Fruit fly (Drosophila melanogaster) whole organism, embryonic: Measurements from ENCODE around the gene Cpr5C.

Source experiments
- Atf-2 ChIP-seq: fragments of 200-800 bp; sonication (Bioruptor generic); optimal IDR thresholded peaks from 2 replicates; lab custom pipeline; 2016; ENCODE audit warnings: missing biosample characterization, missing genetic modification characterization
- CG10147 ChIP-seq: fragments of 200-800 bp; sonication (Bioruptor generic); optimal IDR thresholded peaks from 2 replicates; lab custom pipeline; 2019; ENCODE audit warnings: missing biosample characterization, mild to moderate bottlenecking, missing genetic modification characterization, moderate library complexity
- CG10366 ChIP-seq: fragments of 200-800 bp; sonication (Bioruptor generic); IDR thresholded peaks from 2 replicates; pipeline ENCODE4 v1.3.6; 2022; ENCODE audit warnings: missing biosample characterization, missing genetic modification characterization
- CG10462 ChIP-seq: fragments of 200-800 bp; sonication (Bioruptor generic); optimal IDR thresholded peaks from 2 replicates; lab custom pipeline; 2016; ENCODE audit warnings: missing biosample characterization, missing genetic modification characterization
- CG11504 ChIP-seq: fragments of 200-800 bp; sonication (Bioruptor generic); optimal IDR thresholded peaks from 3 replicates; lab custom pipeline; 2019; ENCODE audit warnings: missing biosample characterization, mild to moderate bottlenecking, missing genetic modification characterization, moderate library complexity
- CG13296 ChIP-seq: fragments of 200-800 bp; sonication (Bioruptor generic); optimal IDR thresholded peaks from 3 replicates; lab custom pipeline; 2018; ENCODE audit warnings: missing biosample characterization, mild to moderate bottlenecking, missing genetic modification characterization
- CG14014 ChIP-seq: fragments of 200-800 bp; sonication (Bioruptor generic); IDR thresholded peaks from 2 replicates; pipeline ENCODE4 v1.3.6; 2022; ENCODE audit warnings: missing biosample characterization, missing genetic modification characterization
- CG15011 ChIP-seq: fragments of 200-800 bp; sonication (Bioruptor generic); optimal IDR thresholded peaks from 3 replicates; lab custom pipeline; 2018; ENCODE audit warnings: missing biosample characterization, mild to moderate bottlenecking, missing genetic modification characterization
- CG16779 ChIP-seq: fragments of 200-800 bp; sonication (Bioruptor generic); IDR thresholded peaks from 2 replicates; pipeline ENCODE4 v1.3.6; 2022; ENCODE audit warnings: missing biosample characterization, missing genetic modification characterization
- CG18011 ChIP-seq: fragments of 200-800 bp; sonication (Bioruptor generic); optimal IDR thresholded peaks from 2 replicates; lab custom pipeline; 2017; ENCODE audit warnings: missing biosample characterization, missing genetic modification characterization, mild to moderate bottlenecking, moderate library complexity, missing genotype
- CG30403 ChIP-seq: fragments of 200-800 bp; sonication (Bioruptor generic); optimal IDR thresholded peaks from 3 replicates; lab custom pipeline; 2016; ENCODE audit warnings: missing biosample characterization, missing genetic modification characterization
- CG34376 ChIP-seq: fragments of 200-800 bp; sonication (Bioruptor generic); optimal IDR thresholded peaks from 2 replicates; lab custom pipeline; 2018; ENCODE audit warnings: missing biosample characterization, mild to moderate bottlenecking, missing genetic modification characterization
- CG3847 ChIP-seq: fragments of 200-800 bp; sonication (Bioruptor generic); IDR thresholded peaks from 2 replicates; pipeline ENCODE4 v1.3.6; 2022; ENCODE audit warnings: missing biosample characterization, missing genetic modification characterization
- CG4404 ChIP-seq: fragments of 200-800 bp; sonication (Bioruptor generic); IDR thresholded peaks from 2 replicates; pipeline ENCODE4 v1.3.6; 2022; ENCODE audit warnings: missing biosample characterization, missing genetic modification characterization
- CG6175 ChIP-seq: fragments of 200-800 bp; sonication (Bioruptor generic); IDR thresholded peaks from 3 replicates; pipeline ENCODE4 v1.3.6; 2022; ENCODE audit warnings: missing biosample characterization, missing genetic modification characterization
- CG6813 ChIP-seq: fragments of 200-800 bp; sonication (Bioruptor generic); optimal IDR thresholded peaks from 2 replicates; lab custom pipeline; 2017; ENCODE audit warnings: missing biosample characterization, missing genetic modification characterization, mild to moderate bottlenecking, moderate library complexity, missing genetic modification reagents
- CG7372 ChIP-seq: fragments of 200-800 bp; sonication (Bioruptor generic); IDR thresholded peaks from 2 replicates; pipeline ENCODE4 v1.3.6; 2022; ENCODE audit warnings: missing biosample characterization, missing genetic modification characterization
- CG8089 ChIP-seq: fragments of 200-800 bp; sonication (Bioruptor generic); optimal IDR thresholded peaks from 3 replicates; lab custom pipeline; 2016; ENCODE audit warnings: missing biosample characterization, missing genetic modification characterization
- CG8359 ChIP-seq: fragments of 200-800 bp; sonication (Bioruptor generic); optimal IDR thresholded peaks from 2 replicates; lab custom pipeline; 2017; ENCODE audit warnings: missing biosample characterization, mild to moderate bottlenecking, missing genetic modification characterization, borderline replicate concordance
- CG9727 ChIP-seq: fragments of 200-800 bp; sonication (Bioruptor generic); optimal IDR thresholded peaks from 3 replicates; lab custom pipeline; 2017; ENCODE audit warnings: missing biosample characterization, mild to moderate bottlenecking, missing genetic modification characterization
- CHES-1-like ChIP-seq: fragments of 200-800 bp; sonication (Bioruptor generic); optimal IDR thresholded peaks from 2 replicates; lab custom pipeline; 2016; ENCODE audit warnings: missing biosample characterization, missing genetic modification characterization
- D19B ChIP-seq: fragments of 200-800 bp; sonication (Bioruptor generic); optimal IDR thresholded peaks from 2 replicates; lab custom pipeline; 2017; ENCODE audit warnings: missing biosample characterization, mild to moderate bottlenecking, missing genetic modification characterization
- Doc3 ChIP-seq: fragments of 200-800 bp; sonication (Bioruptor generic); IDR thresholded peaks from 3 replicates; pipeline ENCODE4 v1.3.6; 2022; ENCODE audit warnings: missing biosample characterization, missing genetic modification characterization; ENCODE audit not compliant: partially characterized antibody
- Drgx ChIP-seq: fragments of 200-800 bp; sonication (Bioruptor generic); IDR thresholded peaks from 2 replicates; pipeline ENCODE4 v1.3.6; 2022; ENCODE audit warnings: missing biosample characterization, missing genetic modification characterization
- HmgZ ChIP-seq: fragments of 200-800 bp; sonication (Bioruptor generic); optimal IDR thresholded peaks from 2 replicates; lab custom pipeline; 2018; ENCODE audit warnings: missing biosample characterization, mild to moderate bottlenecking, missing genetic modification characterization
- Max ChIP-seq: fragments of 200-800 bp; sonication (Bioruptor generic); optimal IDR thresholded peaks from 2 replicates; lab custom pipeline; 2016; ENCODE audit warnings: missing biosample characterization, mild to moderate bottlenecking, missing genetic modification characterization
- Nf-YA ChIP-seq: fragments of 200-800 bp; sonication (Bioruptor generic); IDR thresholded peaks from 2 replicates; pipeline ENCODE4 v1.3.6; 2022; ENCODE audit warnings: missing biosample characterization, missing genetic modification characterization
- Oaz ChIP-seq: fragments of 200-800 bp; sonication (Bioruptor generic); IDR thresholded peaks from 2 replicates; pipeline ENCODE4 v1.3.6; 2022; ENCODE audit warnings: missing biosample characterization, missing genetic modification characterization
- Side ChIP-seq: fragments of 200-800 bp; sonication (Bioruptor generic); optimal IDR thresholded peaks from 2 replicates; lab custom pipeline; 2016; ENCODE audit warnings: missing biosample characterization, missing genetic modification characterization
- Spps ChIP-seq: fragments of 200-800 bp; sonication (Bioruptor generic); optimal IDR thresholded peaks from 2 replicates; lab custom pipeline; 2018; ENCODE audit warnings: missing biosample characterization, mild to moderate bottlenecking, missing genetic modification characterization
- Stat92E ChIP-seq, 3 experiments: fragments of >200 bp in 2 of 3; fragments of 200-800 bp in 1 of 3; sonication (Bioruptor generic) in 1 of 3; optimal IDR thresholded peaks; 2 replicates each; lab custom pipeline; 2017 to 2019; ENCODE audit warnings: missing biosample characterization in 3 of 3, missing genetic modification characterization in 3 of 3, mild to moderate bottlenecking in 1 of 3, moderate library complexity in 1 of 3
- bsh ChIP-seq, 2 experiments: fragments of 200-800 bp; sonication (Bioruptor generic); optimal IDR thresholded peaks; 2 replicates each; lab custom pipeline; 2017 to 2018; ENCODE audit warnings: mild to moderate bottlenecking in 2 of 2, missing biosample characterization in 2 of 2, missing genetic modification characterization in 2 of 2, moderate library complexity in 1 of 2
- cg ChIP-seq: fragments of 200-800 bp; sonication (Bioruptor generic); optimal IDR thresholded peaks from 3 replicates; lab custom pipeline; 2019; ENCODE audit warnings: missing biosample characterization, mild to moderate bottlenecking, missing genetic modification characterization, moderate library complexity
- chm ChIP-seq: fragments of 200-800 bp; sonication (Bioruptor generic); IDR thresholded peaks from 2 replicates; pipeline ENCODE4 v1.3.6; 2022; ENCODE audit warnings: missing biosample characterization, missing genetic modification characterization
- crol ChIP-seq: fragments of 200-800 bp; sonication (Bioruptor generic); IDR thresholded peaks from 2 replicates; pipeline ENCODE4 v1.3.6; 2022; ENCODE audit warnings: missing biosample characterization, missing genetic modification characterization
- dimm ChIP-seq: fragments of 200-800 bp; sonication (Bioruptor generic); IDR thresholded peaks from 2 replicates; pipeline ENCODE4 v1.3.6; 2022; ENCODE audit warnings: missing biosample characterization, missing genetic modification characterization
- en ChIP-seq: fragments of 200-800 bp; sonication (Bioruptor generic); optimal IDR thresholded peaks from 2 replicates; lab custom pipeline; 2016; ENCODE audit warnings: missing biosample characterization, missing genetic modification characterization
- gfzf ChIP-seq: fragments of 200-800 bp; sonication (Bioruptor generic); optimal IDR thresholded peaks from 2 replicates; lab custom pipeline; 2016; ENCODE audit warnings: missing biosample characterization, mild to moderate bottlenecking, missing genetic modification characterization, moderate library complexity
- grau ChIP-seq: fragments of 200-800 bp; optimal IDR thresholded peaks from 3 replicates; lab custom pipeline; 2019; ENCODE audit warnings: missing biosample characterization, mild to moderate bottlenecking, missing genetic modification characterization, moderate library complexity
- maf-S ChIP-seq: fragments of 200-800 bp; sonication (Bioruptor generic); optimal IDR thresholded peaks from 2 replicates; lab custom pipeline; 2016; ENCODE audit warnings: missing biosample characterization, missing genetic modification characterization
- ro ChIP-seq: fragments of 200-800 bp; sonication (Bioruptor generic); IDR thresholded peaks from 2 replicates; pipeline ENCODE4 v1.3.6; 2022; ENCODE audit warnings: missing biosample characterization, missing genetic modification characterization
- shn ChIP-seq: fragments of 200-800 bp; sonication (Bioruptor generic); optimal IDR thresholded peaks from 3 replicates; lab custom pipeline; 2016; ENCODE audit warnings: missing biosample characterization, missing genetic modification characterization
- sim ChIP-seq: fragments of 200-800 bp; sonication (Bioruptor generic); IDR thresholded peaks from 2 replicates; pipeline ENCODE4 v1.3.6; 2022; ENCODE audit warnings: missing biosample characterization, missing genetic modification characterization
- slbo ChIP-seq: fragments of 200-800 bp; sonication (Bioruptor generic); IDR thresholded peaks from 2 replicates; pipeline ENCODE4 v1.3.6; 2022; ENCODE audit warnings: missing biosample characterization, missing genetic modification characterization
- ssp ChIP-seq: fragments of 200-800 bp; sonication (Bioruptor generic); IDR thresholded peaks from 2 replicates; pipeline ENCODE4 v1.3.6; 2022; ENCODE audit warnings: missing biosample characterization, missing genetic modification characterization
- stc ChIP-seq: fragments of 200-800 bp; sonication (Bioruptor generic); IDR thresholded peaks from 2 replicates; pipeline ENCODE4 v1.3.6; 2022; ENCODE audit warnings: missing biosample characterization, missing genetic modification characterization
- tx ChIP-seq: fragments of 200-800 bp; sonication (Bioruptor generic); optimal IDR thresholded peaks from 2 replicates; lab custom pipeline; 2016; ENCODE audit warnings: missing biosample characterization, missing genetic modification characterization
- zfh2 ChIP-seq: fragments of 200-800 bp; sonication (Bioruptor generic); optimal IDR thresholded peaks from 2 replicates; lab custom pipeline; 2016; ENCODE audit warnings: missing biosample characterization, missing genetic modification characterization

Gene Cpr5C

DNA sequence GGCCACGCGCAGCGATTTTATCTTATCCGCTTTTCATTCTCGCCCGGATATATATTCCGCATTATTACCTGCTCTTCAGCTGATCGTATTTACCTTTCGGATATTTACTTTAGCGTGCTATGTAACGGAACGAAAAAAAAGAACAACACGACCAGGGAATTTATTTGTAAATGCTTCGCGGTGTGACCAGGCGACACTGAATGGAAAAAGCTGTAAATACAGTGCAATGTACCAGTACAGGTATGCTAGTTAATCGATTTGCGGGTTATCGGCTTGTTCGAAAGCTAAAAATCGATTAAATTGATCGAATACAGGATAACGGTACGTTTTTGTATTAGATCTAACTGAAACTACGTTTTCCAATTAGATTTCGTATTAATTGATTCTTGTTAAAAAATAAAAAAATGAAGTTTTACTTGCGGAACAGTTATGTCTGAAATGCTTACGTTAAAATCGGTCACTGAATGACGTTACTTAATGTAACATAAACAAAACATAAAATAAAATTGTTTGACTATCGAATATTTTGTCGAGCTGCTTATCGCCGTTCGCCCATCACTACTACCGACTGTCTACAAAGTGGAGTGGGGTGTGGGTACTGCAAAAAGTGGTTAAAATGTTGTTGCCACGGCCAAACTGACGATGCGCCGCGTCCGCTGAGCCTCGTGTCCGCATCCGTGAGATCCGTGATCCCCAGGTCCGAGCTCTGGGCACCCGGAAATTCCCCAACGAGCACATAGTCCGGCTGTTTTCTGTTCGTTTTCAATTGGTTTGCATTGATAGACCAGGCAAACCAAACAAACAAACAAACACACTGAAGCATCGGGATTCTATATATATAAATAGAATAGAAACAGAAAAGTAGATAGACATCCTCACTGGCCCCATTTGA lies 40.2 kb upstream of the Cpr5C start, which contains the start of the genes MAPk-Ak2 and CG42699 (continued):
- TF ChIP-seq D19B (GFP tag; lab: Kevin White, UChicago) (peak; percentile 36), gfzf (peak; percentile 84), zfh2 (GFP tag; lab: Kevin White, UChicago) (peak; percentile 6), CG11504 (tag; lab: Kevin White, UChicago) (peak; percentile 61), CG3847 (GFP tag; lab: Robert Waterston, UW) (peak; percentile 59; the same call in 1 of the 2 replicates), HmgZ (tag; lab: Kevin White, UChicago) (peak; percentile 75), CG10366 (peak; percentile 23; the same call in 1 of the 2 replicates), CG34376 (peak; percentile 94), Drgx (GFP tag; lab: Robert Waterston, UW) (no peak), chm (GFP tag; lab: Robert Waterston, UW) (peak; percentile 92), en (no peak), Nf-YA (GFP tag; lab: Robert Waterston, UW) (peak; percentile 79), Oaz (GFP tag; lab: Robert Waterston, UW) (no peak), CG9727 (GFP tag; lab: Kevin White, UChicago) (peak; percentile 83), ssp (GFP tag; lab: Robert Waterston, UW) (no peak; the same call in 1 of the 2 replicates), CG18011 (GFP tag; lab: Kevin White, UChicago) (peak; percentile 29), CG7372 (GFP tag; lab: Robert Waterston, UW) (peak; percentile 38; the same call in 1 of the 2 replicates), CG13296 (peak; percentile 93), CG10462 (GFP tag; lab: Kevin White, UChicago) (peak; percentile 71), sim (GFP tag; lab: Robert Waterston, UW) (peak; percentile 69; the same call in 1 of the 2 replicates), ro (GFP tag; lab: Robert Waterston, UW) (no peak), cg (GFP tag; lab: Kevin White, UChicago) (peak; percentile 63), Stat92E (GFP tag; optimal IDR thresholded peaks at IDR 0.05; lab: Kevin White, UChicago) (peak in 1 of 3 experiments; percentile 82), tx (GFP tag; lab: Kevin White, UChicago) (peak; percentile 17), slbo (GFP tag; lab: Robert Waterston, UW) (peak; percentile 51; the same call in 1 of the 2 replicates), CG16779 (GFP tag; lab: Robert Waterston, UW) (peak; percentile 36; the same call in 1 of the 2 replicates), CG10147 (GFP tag; lab: Kevin White, UChicago) (no peak), CG6175 (GFP tag; lab: Robert Waterston, UW) (no peak), Side (GFP tag; lab: Kevin White, UChicago) (peak; percentile 82), Doc3 (GFP tag; lab: Robert Waterston, UW) (peak; percentile 46; the same call in 1 of the 3 replicates), CG6813 (GFP tag; lab: Kevin White, UChicago) (peak; percentile 91), CG15011 (GFP tag; lab: Kevin White, UChicago) (peak; percentile 77), CG4404 (GFP tag; lab: Robert Waterston, UW) (no peak), grau (peak; percentile 66), crol (GFP tag; lab: Robert Waterston, UW) (no peak), Spps (tag; lab: Kevin White, UChicago) (peak; percentile 51), CHES-1-like (peak; percentile 87), shn (peak; percentile 71), stc (GFP tag; lab: Robert Waterston, UW) (peak; percentile 58; the same call in 1 of the 2 replicates), dimm (GFP tag; lab: Robert Waterston, UW) (no peak), CG14014 (GFP tag; lab: Robert Waterston, UW) (peak; percentile 85; the same call in 1 of the 2 replicates), maf-S (GFP tag; lab: Kevin White, UChicago) (peak; percentile 79), Atf-2 (peak; percentile 74), Max (GFP tag; lab: Kevin White, UChicago) (peak; percentile 71), CG8089 (GFP tag; lab: Kevin White, UChicago) (peak; percentile 85), CG30403 (GFP tag; lab: Kevin White, UChicago) (peak; percentile 28), bsh (GFP tag; optimal IDR thresholded peaks at IDR 0.05; lab: Kevin White, UChicago) (peak; percentile 60 to 76), CG8359 (GFP tag; lab: Kevin White, UChicago) (peak; percentile 13)
